Fruit fly (Drosophila melanogaster): ENCODE measurements around the gene SPE.

Gene SPE

dm6 chr3R:23713901-23714300 lies 27.8 kb downstream of the SPE start (continued):
- TF ChIP-seq topi (GFP tag; optimal IDR thresholded peaks at IDR 0.05) (peak; percentile 88), CG11294 (GFP tag; IDR thresholded peaks at IDR 0.05) (no peak), Sox15 (GFP tag; optimal IDR thresholded peaks at IDR 0.05) (peak; percentile 63), CG6163 (GFP tag; IDR thresholded peaks at IDR 0.05) (peak; percentile 70), CG8119 (GFP tag; IDR thresholded peaks at IDR 0.05) (peak; percentile 63), CG6276 (GFP tag; optimal IDR thresholded peaks at IDR 0.05) (no peak), CG32006 (GFP tag; optimal IDR thresholded peaks at IDR 0.05) (peak; percentile 59), lz (GFP tag; optimal IDR thresholded peaks at IDR 0.05) (peak; percentile 88), CG6792 (GFP tag; optimal IDR thresholded peaks at IDR 0.05) (peak; percentile 85), spab (GFP tag; optimal IDR thresholded peaks at IDR 0.05) (peak; percentile 63), Sox14 (GFP tag; optimal IDR thresholded peaks at IDR 0.05) (peak; percentile 84), CG1621 (tag; optimal IDR thresholded peaks at IDR 0.05) (peak; percentile 53), cyc (GFP tag; optimal IDR thresholded peaks at IDR 0.05) (peak; percentile 74), CG4318 (GFP tag; optimal IDR thresholded peaks at IDR 0.05) (no peak), Ets21C (GFP tag; optimal IDR thresholded peaks at IDR 0.05) (peak; percentile 85), CG3919 (GFP tag; optimal IDR thresholded peaks at IDR 0.05) (peak; percentile 69), achi (GFP tag; optimal IDR thresholded peaks at IDR 0.05) (peak; percentile 79)

dm6 chr3R:23714852-23715251 lies 28.8 kb downstream of the SPE start:
- peak; percentile 65 for TF ChIP-seq vri (GFP tag; optimal IDR thresholded peaks at IDR 0.05)
- TF ChIP-seq CG34406 (GFP tag; optimal IDR thresholded peaks at IDR 0.05) = no peak

dm6 chr3R:23718297-23718941 lies 32.4 kb downstream of the SPE start, which contains the start of gene nau:
TSS of gene nau (minus strand) at chr3R:23718357.
- no peak for TF ChIP-seq CG10631 (GFP tag; optimal IDR thresholded peaks at IDR 0.05)
- TF ChIP-seq dac (GFP tag; optimal IDR thresholded peaks at IDR 0.05) = no peak
- TF ChIP-seq Hr38 (GFP tag; optimal IDR thresholded peaks at IDR 0.05) = no peak
- TF ChIP-seq CG6276 (GFP tag; optimal IDR thresholded peaks at IDR 0.05) = no peak
- no peak for TF ChIP-seq Eip93F (GFP tag; optimal IDR thresholded peaks at IDR 0.05)
- TF ChIP-seq Eip75B (GFP tag; optimal IDR thresholded peaks at IDR 0.05) = no peak
- no peak for TF ChIP-seq CG11902 (GFP tag; optimal IDR thresholded peaks at IDR 0.05)
- TF ChIP-seq fd59A (GFP tag; optimal IDR thresholded peaks at IDR 0.05) = no peak
- no peak for TF ChIP-seq CG7368 (GFP tag; optimal IDR thresholded peaks at IDR 0.05)
- no peak for TF ChIP-seq CG15336 (GFP tag; IDR thresholded peaks at IDR 0.05)
- no peak for TF ChIP-seq Met (GFP tag; optimal IDR thresholded peaks at IDR 0.05)
- no peak for TF ChIP-seq acj6 (GFP tag; optimal IDR thresholded peaks at IDR 0.05)
- no peak for TF ChIP-seq vri (GFP tag; optimal IDR thresholded peaks at IDR 0.05)
- TF ChIP-seq CG16779 (tag; optimal IDR thresholded peaks at IDR 0.05) = no peak
- no peak for TF ChIP-seq Hr4 (GFP tag; optimal IDR thresholded peaks at IDR 0.05)
- TF ChIP-seq Smox (GFP tag; optimal IDR thresholded peaks at IDR 0.05) = no peak
- TF ChIP-seq fd85E (GFP tag; optimal IDR thresholded peaks at IDR 0.05) = no peak
- TF ChIP-seq Ets96B (tag; optimal IDR thresholded peaks at IDR 0.05) = no peak

dm6 chr3R:23721525-23721924 lies 35.5 kb downstream of the SPE start, which contains the start of gene CG10232:
TSS of gene CG10232 (minus strand) at chr3R:23721625.
- TF ChIP-seq achi (GFP tag; optimal IDR thresholded peaks at IDR 0.05) (no peak), Gug (GFP tag; IDR thresholded peaks at IDR 0.05) (no peak), CG10669 (GFP tag; optimal IDR thresholded peaks at IDR 0.05) (no peak), CG34406 (GFP tag; optimal IDR thresholded peaks at IDR 0.05) (no peak), CG16779 (tag; optimal IDR thresholded peaks at IDR 0.05) (no peak), spab (GFP tag; optimal IDR thresholded peaks at IDR 0.05) (no peak), CG32006 (GFP tag; optimal IDR thresholded peaks at IDR 0.05) (no peak), Sox15 (GFP tag; optimal IDR thresholded peaks at IDR 0.05) (no peak), lz (GFP tag; optimal IDR thresholded peaks at IDR 0.05) (no peak)

Measured in whole organism, prepupa.